Worm (Caenorhabditis elegans): ENCODE measurements around the gene Y26G10.1.

The Y26G10.1 gene

ce11 chrV:17695802-17696201 is at the start of gene Y26G10.1:
Gene Y26G10.1, minus strand, starts transcription at chrV:17695902.
- no peak for TF ChIP-seq unc-62 (GFP tag; optimal IDR thresholded peaks at IDR 0.05)

ce11 chrV:17743802-17744201 is 48.1 kb upstream of the Y26G10.1 start:
- no peak for TF ChIP-seq unc-62 (GFP tag; optimal IDR thresholded peaks at IDR 0.05)

ce11 chrV:17739801-17740200 is 44.1 kb upstream of the Y26G10.1 start, which contains the start of gene cutl-4:
Gene cutl-4, minus strand, starts transcription at chrV:17739901.
- TF ChIP-seq unc-62 (GFP tag; optimal IDR thresholded peaks at IDR 0.05) = no peak

- TF ChIP-seq unc-62 (GFP tag; optimal IDR thresholded peaks at IDR 0.05) = no peak
Observed at ce11 chrV:17732516-17732915, 36.8 kb upstream of the Y26G10.1 start, which contains the start of gene twk-42. Gene twk-42, minus strand, starts transcription at chrV:17732616.

- TF ChIP-seq unc-62 (GFP tag; optimal IDR thresholded peaks at IDR 0.05) = no peak
Observed at ce11 chrV:17728757-17729156, 33.1 kb upstream of the Y26G10.1 start.

ce11 chrV:17728336-17728735 is 32.6 kb upstream of the Y26G10.1 start:
- TF ChIP-seq unc-62 (GFP tag; optimal IDR thresholded peaks at IDR 0.05) = no peak

- no peak for TF ChIP-seq unc-62 (GFP tag; optimal IDR thresholded peaks at IDR 0.05)
Observed at ce11 chrV:17724704-17725103, 29.0 kb upstream of the Y26G10.1 start, which contains the start of gene fat-5. Gene fat-5, plus strand, starts transcription at chrV:17725004.

- TF ChIP-seq unc-62 (GFP tag; optimal IDR thresholded peaks at IDR 0.05) = no peak
Observed at ce11 chrV:17723142-17723781, 27.6 kb upstream of the Y26G10.1 start.

- no peak for TF ChIP-seq unc-62 (GFP tag; optimal IDR thresholded peaks at IDR 0.05)
Observed at ce11 chrV:17722553-17722952, 26.9 kb upstream of the Y26G10.1 start.

- no peak for TF ChIP-seq unc-62 (GFP tag; optimal IDR thresholded peaks at IDR 0.05)
Observed at ce11 chrV:17721709-17722108, 26.0 kb upstream of the Y26G10.1 start.

ce11 chrV:17718647-17719046 is 22.9 kb upstream of the Y26G10.1 start, which contains the start of gene str-77:
Gene str-77, plus strand, starts transcription at chrV:17718947.
- TF ChIP-seq unc-62 (GFP tag; optimal IDR thresholded peaks at IDR 0.05) = no peak

- TF ChIP-seq unc-62 (GFP tag; optimal IDR thresholded peaks at IDR 0.05) = no peak
Observed at ce11 chrV:17714330-17714729, 18.6 kb upstream of the Y26G10.1 start, which contains the start of gene twk-33. Gene twk-33, minus strand, starts transcription at chrV:17714377.

ce11 chrV:17712349-17712748 is 16.6 kb upstream of the Y26G10.1 start:
- no peak for TF ChIP-seq unc-62 (GFP tag; optimal IDR thresholded peaks at IDR 0.05)

ce11 chrV:17707022-17707421 is 11.3 kb upstream of the Y26G10.1 start, which contains the start of gene srh-31:
Gene srh-31, plus strand, starts transcription at chrV:17707322.
- TF ChIP-seq unc-62 (GFP tag; optimal IDR thresholded peaks at IDR 0.05) = no peak

ce11 chrV:17706217-17706806 is 10.6 kb upstream of the Y26G10.1 start:
- TF ChIP-seq unc-62 (GFP tag; optimal IDR thresholded peaks at IDR 0.05) = no peak

ce11 chrV:17705814-17706213 is 10.1 kb upstream of the Y26G10.1 start, which contains the start of gene W06D12.6:
Gene W06D12.6, plus strand, starts transcription at chrV:17706114.
- no peak for TF ChIP-seq unc-62 (GFP tag; optimal IDR thresholded peaks at IDR 0.05)

- TF ChIP-seq unc-62 (GFP tag; optimal IDR thresholded peaks at IDR 0.05) = no peak
Observed at ce11 chrV:17700728-17701262, 5.1 kb upstream of the Y26G10.1 start, which contains the start of the genes Y26G10.5 and srh-32. Gene Y26G10.5, minus strand, starts transcription at chrV:17700828. Gene srh-32, plus strand, starts transcription at chrV:17701212.

Measured in whole organism, dauer.